Worm (Caenorhabditis elegans): ENCODE measurements around the gene ubxn-4.

Gene ubxn-4

DNA sequence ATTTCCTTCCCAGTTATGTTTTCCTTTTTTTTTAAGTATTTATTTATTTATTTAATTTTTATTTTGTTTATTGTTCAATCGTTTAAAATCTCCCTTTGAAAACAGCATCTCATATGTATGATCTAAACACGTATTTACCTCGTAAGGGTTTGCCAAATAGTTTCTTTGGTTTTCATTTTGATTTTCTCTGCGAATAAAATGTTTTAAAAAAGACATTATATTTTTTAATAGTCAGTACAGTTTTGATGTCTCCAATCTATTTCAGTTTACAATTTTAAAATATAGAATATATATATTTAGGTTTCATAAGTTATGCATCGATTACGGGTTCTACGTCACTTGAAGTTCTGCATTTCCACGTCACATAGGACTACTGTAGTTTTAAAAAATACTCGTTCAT is 24.7 kb downstream of the ubxn-4 start, which contains the start of gene R05D3.12:
Gene R05D3.12, plus strand, starts transcription at position 301 of the 400 bp plus-strand sequence.
- no peak for TF ChIP-seq elt-1 (tag; optimal IDR thresholded peaks at IDR 0.05)
- TF ChIP-seq elt-2 (tag; optimal IDR thresholded peaks at IDR 0.05): no peak
- no peak for TF ChIP-seq mml-1 (tag; optimal IDR thresholded peaks at IDR 0.05)
- TF ChIP-seq ztf-4 (tag; optimal IDR thresholded peaks at IDR 0.05): no peak
- TF ChIP-seq unc-39 (tag; optimal IDR thresholded peaks at IDR 0.05): no peak
- TF ChIP-seq nfya-1 (tag; optimal IDR thresholded peaks at IDR 0.05; ENCODE audit: insufficient read depth): no peak
- no peak for TF ChIP-seq R02D3.7 (tag; optimal IDR thresholded peaks at IDR 0.05)
- TF ChIP-seq pha-4 (tag; optimal IDR thresholded peaks at IDR 0.05): no peak
- TF ChIP-seq skn-1 (tag; optimal IDR thresholded peaks at IDR 0.05): no peak
- no peak for TF ChIP-seq nhr-28 (tag; optimal IDR thresholded peaks at IDR 0.05)
- TF ChIP-seq nhr-43 (tag; optimal IDR thresholded peaks at IDR 0.05; ENCODE audit: poor library complexity, severe bottlenecking): no peak
- TF ChIP-seq daf-12 (tag; optimal IDR thresholded peaks at IDR 0.05): no peak
- no peak for TF ChIP-seq nhr-12 (tag; optimal IDR thresholded peaks at IDR 0.05)
- no peak for TF ChIP-seq nhr-77 (tag; optimal IDR thresholded peaks at IDR 0.05)
- no peak for TF ChIP-seq ztf-11 (tag; optimal IDR thresholded peaks at IDR 0.05)
- no peak for TF ChIP-seq nhr-67 (tag; optimal IDR thresholded peaks at IDR 0.05)
- no peak for TF ChIP-seq ceh-28 (tag; optimal IDR thresholded peaks at IDR 0.05)

DNA sequence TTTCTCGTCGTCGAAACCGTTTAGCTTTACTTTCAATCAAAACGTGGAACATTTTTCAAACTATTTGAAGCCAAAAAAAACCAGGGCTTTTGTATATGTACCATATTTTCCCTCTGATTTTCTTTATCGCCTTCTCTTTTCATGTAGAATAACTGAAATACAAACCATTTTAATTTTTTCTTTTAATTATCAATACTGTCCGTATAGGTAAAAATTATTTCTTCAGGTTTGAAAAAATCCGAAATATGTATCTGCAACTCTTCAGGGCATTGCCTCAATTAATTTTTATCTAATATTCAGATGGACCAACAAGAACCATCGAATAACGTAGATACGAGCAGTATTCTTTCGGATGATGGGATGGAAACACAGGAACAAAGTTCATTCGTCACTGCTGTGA is 30.4 kb downstream of the ubxn-4 start, which contains the start of gene met-2:
Gene met-2, plus strand, starts transcription at position 301 of the 400 bp plus-strand sequence.
- TF ChIP-seq nhr-23 (tag; optimal IDR thresholded peaks at IDR 0.05): peak; percentile 10
- TF ChIP-seq mdl-1 (tag; optimal IDR thresholded peaks at IDR 0.05): no peak

DNA sequence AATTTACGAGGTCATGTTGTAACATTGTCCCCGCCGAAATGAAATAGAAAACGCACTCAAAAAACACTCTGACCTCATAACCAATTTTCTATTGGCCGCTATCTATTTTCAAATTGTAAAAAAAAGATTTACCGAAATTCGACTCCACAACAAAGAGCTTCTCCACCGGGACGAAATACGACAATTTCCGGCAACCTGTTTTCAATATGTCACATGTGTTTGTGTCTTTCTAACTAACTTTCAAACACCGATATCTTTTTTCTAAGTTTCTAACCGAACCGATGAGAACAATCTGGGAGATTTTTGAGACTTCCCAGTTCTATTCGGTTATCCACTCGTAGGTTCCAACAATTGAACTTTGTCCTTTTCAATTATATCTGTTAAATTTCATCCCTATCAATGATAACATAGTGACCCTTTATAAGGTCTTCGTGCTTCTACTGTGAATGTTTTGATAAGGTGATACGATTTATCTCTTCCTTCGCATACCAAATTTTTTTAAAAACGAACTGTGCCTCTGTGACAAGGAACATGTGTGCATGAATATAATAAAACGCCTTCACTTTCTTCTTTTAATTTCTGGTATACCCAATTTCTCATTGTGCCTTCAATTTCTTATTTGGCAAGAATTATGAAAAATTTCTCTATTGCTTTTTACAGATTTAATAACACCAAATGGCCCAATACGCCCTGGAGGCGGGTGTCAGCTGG is 33.6 kb downstream of the ubxn-4 start, which contains the start of gene lmbr-1:
Gene lmbr-1, plus strand, starts transcription at position 661 of the 711 bp plus-strand sequence.
- no peak for TF ChIP-seq nhr-25 (tag; optimal IDR thresholded peaks at IDR 0.05)

DNA sequence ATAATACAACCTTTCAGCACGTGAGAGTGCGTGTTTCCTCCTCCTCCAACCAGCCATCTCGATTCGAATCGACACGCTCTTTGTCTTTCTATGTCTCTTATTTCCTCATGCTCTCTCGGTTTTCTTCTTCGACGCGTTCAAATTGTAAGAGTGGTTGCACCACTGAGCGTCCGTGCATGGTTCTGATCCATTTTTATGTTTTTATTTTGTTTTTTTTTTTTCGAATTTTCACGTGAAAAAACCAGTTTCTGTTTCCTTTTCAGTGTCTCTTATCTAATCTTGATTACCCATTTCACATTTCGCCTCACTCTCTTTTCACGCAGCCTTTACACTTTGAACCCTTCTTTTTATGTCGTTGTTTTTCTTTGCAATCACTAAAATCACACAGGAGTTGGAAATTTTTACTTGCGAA is 34.5 kb downstream of the ubxn-4 start:
- TF ChIP-seq hmg-11 (tag; optimal IDR thresholded peaks at IDR 0.05) (peak; percentile 17), mdl-1 (tag; optimal IDR thresholded peaks at IDR 0.05) (peak; percentile 55), fkh-2 (tag; optimal IDR thresholded peaks at IDR 0.05) (no peak), lin-39 (tag; optimal IDR thresholded peaks at IDR 0.05) (no peak), ztf-11 (tag; optimal IDR thresholded peaks at IDR 0.05) (no peak), ztf-4 (tag; optimal IDR thresholded peaks at IDR 0.05) (no peak), pqm-1 (tag; optimal IDR thresholded peaks at IDR 0.05) (peak; percentile 14), mml-1 (tag; optimal IDR thresholded peaks at IDR 0.05) (no peak), elt-3 (tag; optimal IDR thresholded peaks at IDR 0.05) (no peak), lsy-12 (tag; optimal IDR thresholded peaks at IDR 0.05) (no peak), nhr-25 (tag; optimal IDR thresholded peaks at IDR 0.05) (no peak), egl-5 (tag; optimal IDR thresholded peaks at IDR 0.05) (peak; percentile 59), eor-1 (tag; optimal IDR thresholded peaks at IDR 0.05) (no peak), nhr-11 (tag; optimal IDR thresholded peaks at IDR 0.05) (no peak), ceh-82 (tag; optimal IDR thresholded peaks at IDR 0.05) (no peak), ZK546.5 (tag; optimal IDR thresholded peaks at IDR 0.05) (no peak), ceh-9 (tag; optimal IDR thresholded peaks at IDR 0.05) (no peak), elt-1 (tag; optimal IDR thresholded peaks at IDR 0.05) (peak; percentile 70), ama-1 (optimal IDR thresholded peaks at IDR 0.05) (no peak), R02D3.7 (tag; optimal IDR thresholded peaks at IDR 0.05) (no peak), zag-1 (tag; optimal IDR thresholded peaks at IDR 0.05) (no peak), lin-15B (tag; optimal IDR thresholded peaks at IDR 0.05) (no peak), sea-2 (GFP tag; optimal IDR thresholded peaks at IDR 0.05) (no peak), fkh-10 (GFP tag; optimal IDR thresholded peaks at IDR 0.05) (no peak), fos-1 (tag; optimal IDR thresholded peaks at IDR 0.05) (no peak), nfya-1 (tag; optimal IDR thresholded peaks at IDR 0.05; ENCODE audit: insufficient read depth) (peak; percentile 88), elt-2 (tag; optimal IDR thresholded peaks at IDR 0.05) (peak; percentile 85), snpc-4 (tag; optimal IDR thresholded peaks at IDR 0.05) (peak; percentile 19), nhr-23 (tag; optimal IDR thresholded peaks at IDR 0.05) (no peak), nhr-43 (tag; optimal IDR thresholded peaks at IDR 0.05; ENCODE audit: poor library complexity, severe bottlenecking) (no peak), daf-12 (tag; optimal IDR thresholded peaks at IDR 0.05) (no peak), tbx-2 (tag; optimal IDR thresholded peaks at IDR 0.05) (no peak), jun-1 (tag; optimal IDR thresholded peaks at IDR 0.05) (peak; percentile 6), egl-27 (tag; optimal IDR thresholded peaks at IDR 0.05) (no peak), unc-62 (GFP tag; optimal IDR thresholded peaks at IDR 0.05) (no peak), unc-39 (tag; optimal IDR thresholded peaks at IDR 0.05) (no peak), nhr-28 (tag; optimal IDR thresholded peaks at IDR 0.05) (no peak), nhr-76 (tag; optimal IDR thresholded peaks at IDR 0.05) (no peak), aly-2 (tag; optimal IDR thresholded peaks at IDR 0.05) (no peak), skn-1 (tag; optimal IDR thresholded peaks at IDR 0.05) (no peak)

Data from whole organism, L3 larva.